Fruit fly (Drosophila melanogaster) Kc167 (cell line): Measurements from ENCODE around the gene CG42446.

Source experiments
- Myc ChIP-seq: fragments of >200 bp; optimal IDR thresholded peaks from 2 replicates; lab custom pipeline; 2017; ENCODE audit warnings: missing external identifiers
- Sin3A ChIP-seq: fragments of >200 bp; optimal IDR thresholded peaks from 2 replicates; lab custom pipeline; 2018; ENCODE audit warnings: missing external identifiers
- insv ChIP-seq: fragments of >200 bp; optimal IDR thresholded peaks from 3 replicates; lab custom pipeline; 2018; ENCODE audit warnings: missing external identifiers
- psq ChIP-seq: fragments of >200 bp; optimal IDR thresholded peaks from 2 replicates; lab custom pipeline; 2017; ENCODE audit warnings: missing external identifiers
- ttk ChIP-seq: sonication (Bioruptor generic); optimal IDR thresholded peaks from 2 replicates; lab custom pipeline; 2017; ENCODE audit warnings: missing external identifiers

dm6 chr3R:16353671-16354070 is 6.2 kb downstream of the CG42446 start:
- no peak for TF ChIP-seq psq (lab: Kevin White, UChicago)
- no peak for TF ChIP-seq insv (lab: Kevin White, UChicago)
- no peak for TF ChIP-seq ttk (lab: Kevin White, UChicago)
- TF ChIP-seq Myc (lab: Kevin White, UChicago): no peak
- TF ChIP-seq Sin3A (lab: Kevin White, UChicago): no peak
